Fruit fly (Drosophila melanogaster): Measurements from ENCODE around the gene CG13287.
A peak's percentile ranks its signal among the peaks of the same experiment; 100 is the strongest.

CG13287 gene

dm6 chr3L:5851636-5852035 lies 30.5 kb upstream of the CG13287 start (continued):
- no peak for TF ChIP-seq CG6854 (GFP tag; optimal IDR thresholded peaks at IDR 0.05)
- peak; percentile 48 for TF ChIP-seq spab (GFP tag; optimal IDR thresholded peaks at IDR 0.05)
- peak; percentile 62 for TF ChIP-seq Met (GFP tag; optimal IDR thresholded peaks at IDR 0.05)
- TF ChIP-seq CG10669 (GFP tag; optimal IDR thresholded peaks at IDR 0.05): peak; percentile 35
- TF ChIP-seq svp (GFP tag): peak; percentile 85
- TF ChIP-seq Hr39 (GFP tag; optimal IDR thresholded peaks at IDR 0.05): peak; percentile 45
- peak; percentile 48 for TF ChIP-seq fd59A (GFP tag; optimal IDR thresholded peaks at IDR 0.05)
- TF ChIP-seq achi (GFP tag; optimal IDR thresholded peaks at IDR 0.05): peak; percentile 38
- no peak for TF ChIP-seq dac (GFP tag; optimal IDR thresholded peaks at IDR 0.05)
- no peak for TF ChIP-seq eg (GFP tag; IDR thresholded peaks at IDR 0.05)
- no peak for TF ChIP-seq CG4318 (GFP tag; optimal IDR thresholded peaks at IDR 0.05)
- peak; percentile 55 for TF ChIP-seq Ets96B (tag; optimal IDR thresholded peaks at IDR 0.05)
- peak; percentile 11 for TF ChIP-seq CG34406 (GFP tag; optimal IDR thresholded peaks at IDR 0.05)
- TF ChIP-seq CG9139 (GFP tag; optimal IDR thresholded peaks at IDR 0.05): no peak
- peak; percentile 28 for TF ChIP-seq acj6 (GFP tag; optimal IDR thresholded peaks at IDR 0.05)
- no peak for TF ChIP-seq CG6276 (GFP tag; optimal IDR thresholded peaks at IDR 0.05)
- TF ChIP-seq Hr4 (GFP tag; optimal IDR thresholded peaks at IDR 0.05): no peak
- peak; percentile 60 for TF ChIP-seq topi (GFP tag; optimal IDR thresholded peaks at IDR 0.05)
- TF ChIP-seq CG6163 (GFP tag; IDR thresholded peaks at IDR 0.05): no peak
- TF ChIP-seq Smox (GFP tag; optimal IDR thresholded peaks at IDR 0.05): peak; percentile 50
- TF ChIP-seq salr (GFP tag; optimal IDR thresholded peaks at IDR 0.05): no peak
- no peak for TF ChIP-seq CG32006 (GFP tag; optimal IDR thresholded peaks at IDR 0.05)
- TF ChIP-seq pdm3 (GFP tag; optimal IDR thresholded peaks at IDR 0.05): peak; percentile 19
- peak; percentile 43 for TF ChIP-seq CG6808 (GFP tag; optimal IDR thresholded peaks at IDR 0.05)
- TF ChIP-seq Gug (GFP tag; IDR thresholded peaks at IDR 0.05): no peak
- TF ChIP-seq CG11762 (GFP tag; optimal IDR thresholded peaks at IDR 0.05; ENCODE audit: insufficient read depth): no peak
- no peak for TF ChIP-seq CG8319 (GFP tag; optimal IDR thresholded peaks at IDR 0.05)
- TF ChIP-seq CG16779 (tag; optimal IDR thresholded peaks at IDR 0.05): no peak
- peak; percentile 22 for TF ChIP-seq OdsH (GFP tag; optimal IDR thresholded peaks at IDR 0.05)
- TF ChIP-seq Eip75B (GFP tag; optimal IDR thresholded peaks at IDR 0.05): no peak
- no peak for TF ChIP-seq Hr38 (GFP tag; optimal IDR thresholded peaks at IDR 0.05)
- TF ChIP-seq Ets21C (GFP tag; optimal IDR thresholded peaks at IDR 0.05): peak; percentile 3
- no peak for TF ChIP-seq Lpt (GFP tag; optimal IDR thresholded peaks at IDR 0.05)
- TF ChIP-seq vri (GFP tag; optimal IDR thresholded peaks at IDR 0.05): peak; percentile 20
- TF ChIP-seq CG3919 (GFP tag; optimal IDR thresholded peaks at IDR 0.05): peak; percentile 10
- TF ChIP-seq CG8119 (GFP tag; IDR thresholded peaks at IDR 0.05): no peak
- TF ChIP-seq CG31627 (GFP tag; optimal IDR thresholded peaks at IDR 0.05): peak; percentile 45
- TF ChIP-seq Sox14 (GFP tag; optimal IDR thresholded peaks at IDR 0.05): peak; percentile 49
- no peak for TF ChIP-seq CG15336 (GFP tag; IDR thresholded peaks at IDR 0.05)

dm6 chr3L:5855098-5855497 lies 27.0 kb upstream of the CG13287 start:
- TF ChIP-seq svp (GFP tag): no peak
- TF ChIP-seq CG32006 (GFP tag; optimal IDR thresholded peaks at IDR 0.05): peak; percentile 39
- no peak for TF ChIP-seq Sox102F (GFP tag; optimal IDR thresholded peaks at IDR 0.05)
- TF ChIP-seq CG8119 (GFP tag; IDR thresholded peaks at IDR 0.05): peak; percentile 38; the same call in 2 of the 3 replicates
- no peak for TF ChIP-seq CG6808 (GFP tag; optimal IDR thresholded peaks at IDR 0.05)
- TF ChIP-seq CG15336 (GFP tag; IDR thresholded peaks at IDR 0.05): peak; percentile 56
- no peak for TF ChIP-seq OdsH (GFP tag; optimal IDR thresholded peaks at IDR 0.05)
- TF ChIP-seq CG10631 (GFP tag; optimal IDR thresholded peaks at IDR 0.05): peak; percentile 5
- TF ChIP-seq pdm3 (GFP tag; optimal IDR thresholded peaks at IDR 0.05): no peak
- TF ChIP-seq Hr4 (GFP tag; optimal IDR thresholded peaks at IDR 0.05): peak; percentile 4
- peak; percentile 7 for TF ChIP-seq CG3919 (GFP tag; optimal IDR thresholded peaks at IDR 0.05)
- no peak for TF ChIP-seq CG11762 (GFP tag; optimal IDR thresholded peaks at IDR 0.05; ENCODE audit: insufficient read depth)
- TF ChIP-seq Eip78C (GFP tag): peak; percentile 57
